Fruit fly (Drosophila melanogaster) whole organism, embryonic: ENCODE data around the gene Hand.
A peak's percentile ranks its signal among the peaks of the same experiment; 100 is the strongest.

Source experiments
- Antp ChIP-seq: fragments of 200-800 bp; sonication (Bioruptor generic); optimal IDR thresholded peaks from 3 replicates; lab custom pipeline; 2016; ENCODE audit warnings: missing biosample characterization, missing genetic modification characterization
- Blimp-1 ChIP-seq: fragments of 200-800 bp; sonication (Bioruptor generic); optimal IDR thresholded peaks from 3 replicates; lab custom pipeline; 2018; ENCODE audit warnings: missing biosample characterization, missing genetic modification characterization, mild to moderate bottlenecking, moderate library complexity, missing genetic modification reagents
- CG10565 ChIP-seq: fragments of 200-800 bp; sonication (Bioruptor generic); optimal IDR thresholded peaks from 3 replicates; lab custom pipeline; 2016; ENCODE audit warnings: missing biosample characterization, mild to moderate bottlenecking, missing genetic modification characterization
- CG11696 ChIP-seq: fragments of 200-800 bp; sonication (Bioruptor generic); IDR thresholded peaks from 2 replicates; pipeline ENCODE4 v1.3.6; 2022; ENCODE audit warnings: missing biosample characterization, missing genetic modification characterization
- CG12104 ChIP-seq: fragments of 200-800 bp; sonication (Bioruptor generic); optimal IDR thresholded peaks from 3 replicates; lab custom pipeline; 2016; ENCODE audit warnings: missing biosample characterization, missing genetic modification characterization
- CG12659 ChIP-seq: fragments of 200-800 bp; sonication (Bioruptor generic); optimal IDR thresholded peaks from 3 replicates; lab custom pipeline; 2017; ENCODE audit warnings: mild to moderate bottlenecking, missing biosample characterization, missing genetic modification reagents, missing genetic modification characterization
- CG13894 ChIP-seq: fragments of 200-800 bp; sonication (Bioruptor generic); optimal IDR thresholded peaks from 3 replicates; lab custom pipeline; 2018; ENCODE audit warnings: missing biosample characterization, mild to moderate bottlenecking, missing genetic modification characterization, moderate library complexity
- CG14710 ChIP-seq: fragments of 200-800 bp; sonication (Bioruptor generic); optimal IDR thresholded peaks from 3 replicates; lab custom pipeline; 2019; ENCODE audit warnings: missing biosample characterization, mild to moderate bottlenecking, missing genetic modification characterization, moderate library complexity
- CG1602 ChIP-seq: fragments of 200-800 bp; sonication (Bioruptor generic); optimal IDR thresholded peaks from 3 replicates; lab custom pipeline; 2016; ENCODE audit warnings: missing biosample characterization, missing genetic modification characterization
- CG16779 ChIP-seq: fragments of 200-800 bp; sonication (Bioruptor generic); IDR thresholded peaks from 2 replicates; pipeline ENCODE4 v1.3.6; 2022; ENCODE audit warnings: missing biosample characterization, missing genetic modification characterization
- CG17361 ChIP-seq: fragments of 200-800 bp; sonication (Bioruptor generic); IDR thresholded peaks from 3 replicates; pipeline ENCODE4 v1.3.6; 2022; ENCODE audit warnings: missing biosample characterization, missing genetic modification characterization
- CG17912 ChIP-seq: fragments of 200-800 bp; sonication (Bioruptor generic); optimal IDR thresholded peaks from 2 replicates; lab custom pipeline; 2018; ENCODE audit warnings: missing biosample characterization, mild to moderate bottlenecking, missing genetic modification characterization
- CG1832 ChIP-seq: fragments of 200-800 bp; sonication (Bioruptor generic); optimal IDR thresholded peaks from 2 replicates; lab custom pipeline; 2017; ENCODE audit warnings: missing biosample characterization, mild to moderate bottlenecking, missing genetic modification characterization, inconsistent platforms
- CG30403 ChIP-seq: fragments of 200-800 bp; sonication (Bioruptor generic); optimal IDR thresholded peaks from 3 replicates; lab custom pipeline; 2016; ENCODE audit warnings: missing biosample characterization, missing genetic modification characterization
- CG4730 ChIP-seq: fragments of 200-800 bp; sonication (Bioruptor generic); IDR thresholded peaks from 2 replicates; pipeline ENCODE4 v1.3.6; 2022; ENCODE audit warnings: missing biosample characterization, missing genetic modification characterization
- CG4854 ChIP-seq: fragments of 200-800 bp; sonication (Bioruptor generic); optimal IDR thresholded peaks from 2 replicates; lab custom pipeline; 2016; ENCODE audit warnings: missing biosample characterization, missing genetic modification characterization, inconsistent platforms
- CG6175 ChIP-seq: fragments of 200-800 bp; sonication (Bioruptor generic); IDR thresholded peaks from 3 replicates; pipeline ENCODE4 v1.3.6; 2022; ENCODE audit warnings: missing biosample characterization, missing genetic modification characterization
- CG6654 ChIP-seq: fragments of 200-800 bp; sonication (Bioruptor generic); optimal IDR thresholded peaks from 2 replicates; lab custom pipeline; 2017; ENCODE audit warnings: missing biosample characterization, mild to moderate bottlenecking, missing genetic modification characterization
- CG8290 ChIP-seq, 3 experiments: fragments of 200-800 bp; sonication (Bioruptor generic); optimal IDR thresholded peaks; 2 replicates each; lab custom pipeline; 2016 to 2019; ENCODE audit warnings: missing biosample characterization in 3 of 3, missing genetic modification characterization in 3 of 3, mild to moderate bottlenecking in 2 of 3, moderate library complexity in 1 of 3
- CG8944 ChIP-seq: fragments of 200-800 bp; sonication (Bioruptor generic); optimal IDR thresholded peaks from 3 replicates; lab custom pipeline; 2016; ENCODE audit warnings: missing biosample characterization, missing genetic modification characterization
- CG9437 ChIP-seq: fragments of 200-800 bp; sonication (Bioruptor generic); optimal IDR thresholded peaks from 2 replicates; lab custom pipeline; 2018; ENCODE audit warnings: missing biosample characterization, mild to moderate bottlenecking, missing genetic modification characterization
- CG9817 ChIP-seq: fragments of 200-800 bp; sonication (Bioruptor generic); optimal IDR thresholded peaks from 2 replicates; lab custom pipeline; 2018; ENCODE audit warnings: missing biosample characterization, mild to moderate bottlenecking, missing genetic modification characterization, moderate library complexity
- CG9876 ChIP-seq: fragments of 200-800 bp; sonication (Bioruptor generic); optimal IDR thresholded peaks from 2 replicates; lab custom pipeline; 2016; ENCODE audit warnings: missing biosample characterization, missing genetic modification characterization
- Camta ChIP-seq: fragments of 200-800 bp; sonication (Bioruptor generic); optimal IDR thresholded peaks from 2 replicates; lab custom pipeline; 2016; ENCODE audit warnings: missing biosample characterization, missing genetic modification characterization
- Elba2 ChIP-seq: fragments of 200-800 bp; sonication (Bioruptor generic); optimal IDR thresholded peaks from 3 replicates; lab custom pipeline; 2016; ENCODE audit warnings: missing biosample characterization, missing genetic modification characterization
- HmgD ChIP-seq: fragments of 200-800 bp; sonication (Bioruptor generic); optimal IDR thresholded peaks from 3 replicates; lab custom pipeline; 2016; ENCODE audit warnings: missing biosample characterization, missing genetic modification characterization
- Hsf ChIP-seq: fragments of 200-800 bp; sonication (Bioruptor generic); optimal IDR thresholded peaks from 3 replicates; lab custom pipeline; 2016; ENCODE audit warnings: missing biosample characterization, missing genetic modification characterization
- NC2β ChIP-seq: fragments of 200-800 bp; sonication (Bioruptor generic); optimal IDR thresholded peaks from 2 replicates; lab custom pipeline; 2016; ENCODE audit warnings: missing biosample characterization, missing genetic modification characterization
- NFAT ChIP-seq: fragments of 200-800 bp; sonication (Bioruptor generic); IDR thresholded peaks from 2 replicates; pipeline ENCODE4 v1.3.6; 2022; ENCODE audit warnings: missing biosample characterization, missing genetic modification characterization
- Six4 ChIP-seq: fragments of 200-800 bp; sonication (Bioruptor generic); optimal IDR thresholded peaks from 2 replicates; lab custom pipeline; 2016; ENCODE audit warnings: missing biosample characterization, missing genetic modification characterization
- Sry-β ChIP-seq: fragments of 200-800 bp; sonication (Bioruptor generic); optimal IDR thresholded peaks from 2 replicates; lab custom pipeline; 2018; ENCODE audit warnings: missing biosample characterization, mild to moderate bottlenecking, missing genetic modification characterization, moderate library complexity
- abd-A ChIP-seq: fragments of 200-800 bp; sonication (Bioruptor generic); optimal IDR thresholded peaks from 3 replicates; lab custom pipeline; 2019; ENCODE audit warnings: missing biosample characterization, mild to moderate bottlenecking, missing genetic modification characterization, moderate library complexity
- ato ChIP-seq: fragments of 200-800 bp; sonication (Bioruptor generic); IDR thresholded peaks from 2 replicates; pipeline ENCODE4 v1.3.6; 2022; ENCODE audit warnings: missing biosample characterization, missing genetic modification characterization; ENCODE audit not compliant: partially characterized antibody
- bbx ChIP-seq: fragments of 200-800 bp; sonication (Bioruptor generic); IDR thresholded peaks from 2 replicates; pipeline ENCODE4 v1.3.6; 2022; ENCODE audit warnings: missing biosample characterization, missing genetic modification characterization; ENCODE audit not compliant: partially characterized antibody
- croc ChIP-seq: fragments of 200-800 bp; sonication (Bioruptor generic); conservative IDR thresholded peaks from 3 replicates; pipeline ENCODE4 v1.3.6; 2022; ENCODE audit warnings: missing biosample characterization, missing genetic modification characterization
- crp ChIP-seq, 2 experiments: fragments of 200-800 bp; sonication (Bioruptor generic); optimal IDR thresholded peaks; 2 replicates in 1 of 2; 3 replicates in 1 of 2; lab custom pipeline; 2017; ENCODE audit warnings: missing biosample characterization in 2 of 2, missing genetic modification characterization in 2 of 2, mild to moderate bottlenecking in 1 of 2, moderate library complexity in 1 of 2
- cwo ChIP-seq: fragments of 200-800 bp; sonication (Bioruptor generic); optimal IDR thresholded peaks from 3 replicates; lab custom pipeline; 2017; ENCODE audit warnings: missing biosample characterization, missing genetic modification characterization, mild to moderate bottlenecking, moderate library complexity, missing genetic modification reagents
- dimm ChIP-seq: fragments of 200-800 bp; sonication (Bioruptor generic); IDR thresholded peaks from 2 replicates; pipeline ENCODE4 v1.3.6; 2022; ENCODE audit warnings: missing biosample characterization, missing genetic modification characterization
- dmrt99B ChIP-seq: fragments of 200-800 bp; sonication (Bioruptor generic); optimal IDR thresholded peaks from 2 replicates; lab custom pipeline; 2018; ENCODE audit warnings: missing biosample characterization, mild to moderate bottlenecking, missing genetic modification characterization, moderate library complexity
- eve ChIP-seq, 2 experiments: fragments of >200 bp; optimal IDR thresholded peaks; 2 replicates each; lab custom pipeline; 2017; ENCODE audit warnings: missing biosample characterization in 2 of 2, missing genetic modification characterization in 2 of 2
- exex ChIP-seq: fragments of 200-800 bp; sonication (Bioruptor generic); optimal IDR thresholded peaks from 4 replicates; lab custom pipeline; 2018; ENCODE audit warnings: missing biosample characterization, mild to moderate bottlenecking, missing genetic modification characterization, moderate library complexity
- klu ChIP-seq: fragments of 200-800 bp; sonication (Bioruptor generic); IDR thresholded peaks from 2 replicates; pipeline ENCODE4 v1.3.6; 2022; ENCODE audit warnings: missing biosample characterization, missing genetic modification characterization
- lola ChIP-seq, 3 experiments: fragments of >200 bp in 2 of 3; fragments of 200-800 bp in 1 of 3; sonication (Bioruptor generic) in 1 of 3; optimal IDR thresholded peaks; 2 replicates each; lab custom pipeline; 2017 to 2019; ENCODE audit warnings: missing biosample characterization in 3 of 3, missing genetic modification characterization in 3 of 3, mild to moderate bottlenecking in 1 of 3, moderate library complexity in 1 of 3
- luna ChIP-seq: fragments of 200-800 bp; sonication (Bioruptor generic); optimal IDR thresholded peaks from 2 replicates; lab custom pipeline; 2016; ENCODE audit warnings: missing biosample characterization, missing genetic modification characterization
- nmo ChIP-seq: fragments of 200-800 bp; sonication (Bioruptor generic); optimal IDR thresholded peaks from 2 replicates; lab custom pipeline; 2018; ENCODE audit warnings: missing biosample characterization, mild to moderate bottlenecking, missing genetic modification characterization, moderate library complexity
- sd ChIP-seq: fragments of 200-800 bp; sonication (Bioruptor generic); optimal IDR thresholded peaks from 3 replicates; lab custom pipeline; 2018; ENCODE audit warnings: missing biosample characterization, mild to moderate bottlenecking, missing genetic modification characterization, moderate library complexity
- sr ChIP-seq: fragments of 200-800 bp; sonication (Bioruptor generic); IDR thresholded peaks from 3 replicates; pipeline ENCODE4 v1.3.6; 2022; ENCODE audit warnings: missing biosample characterization, missing genetic modification characterization
- stc ChIP-seq: fragments of 200-800 bp; sonication (Bioruptor generic); IDR thresholded peaks from 2 replicates; pipeline ENCODE4 v1.3.6; 2022; ENCODE audit warnings: missing biosample characterization, missing genetic modification characterization
- sug ChIP-seq: fragments of 200-800 bp; optimal IDR thresholded peaks from 2 replicates; lab custom pipeline; 2019; ENCODE audit warnings: missing biosample characterization, mild to moderate bottlenecking, missing genetic modification characterization, moderate library complexity

The Hand gene

DNA sequence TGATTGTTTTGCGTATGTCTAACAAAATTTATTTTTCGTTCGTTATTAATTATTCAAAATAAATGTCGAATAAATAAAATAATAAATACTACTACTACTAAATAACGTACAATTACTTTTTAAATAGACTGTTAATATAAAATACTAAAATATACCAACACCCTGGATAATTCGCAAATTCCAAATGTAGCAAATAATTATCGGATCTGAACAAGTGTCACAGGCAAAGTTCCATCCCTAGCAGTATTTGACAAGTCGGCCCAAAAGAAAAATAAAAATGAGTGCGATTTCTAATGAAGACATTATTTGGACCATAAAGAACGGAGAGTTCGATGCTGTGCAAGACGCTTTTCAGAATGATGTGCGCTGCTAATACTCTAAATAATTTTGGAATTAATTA is 46.2 kb upstream of the Hand start, which contains the start of gene CG31715 (continued):
- TF ChIP-seq lola (GFP tag; optimal IDR thresholded peaks at IDR 0.05; lab: Kevin White, UChicago) (no peak), luna (no peak), CG9817 (no peak), Hsf (GFP tag; lab: Kevin White, UChicago) (no peak), CG9437 (GFP tag; lab: Kevin White, UChicago) (no peak), CG4730 (GFP tag; lab: Robert Waterston, UW) (no peak), CG30403 (GFP tag; lab: Kevin White, UChicago) (peak; percentile 16), HmgD (GFP tag; lab: Kevin White, UChicago) (no peak), sr (GFP tag; lab: Robert Waterston, UW) (no peak), NC2β (GFP tag; lab: Kevin White, UChicago) (no peak), CG16779 (GFP tag; lab: Robert Waterston, UW) (no peak), CG6175 (GFP tag; lab: Robert Waterston, UW) (no peak), ato (GFP tag; lab: Robert Waterston, UW) (no peak), Sry-β (GFP tag; lab: Kevin White, UChicago) (no peak), Camta (no peak), sd (peak; percentile 87), CG9876 (GFP tag; lab: Kevin White, UChicago) (no peak), klu (GFP tag; lab: Robert Waterston, UW) (no peak), CG17361 (GFP tag; lab: Robert Waterston, UW) (no peak), NFAT (GFP tag; lab: Robert Waterston, UW) (no peak), CG13894 (peak; percentile 27), sug (tag; lab: Kevin White, UChicago) (peak; percentile 15), dimm (GFP tag; lab: Robert Waterston, UW) (no peak), crp (GFP tag; optimal IDR thresholded peaks at IDR 0.05; lab: Kevin White, UChicago) (peak in 1 of 2 experiments; percentile 56), CG17912 (no peak), CG12104 (GFP tag; lab: Kevin White, UChicago) (no peak), bbx (no peak), CG4854 (no peak), dmrt99B (tag; lab: Kevin White, UChicago) (no peak), CG1602 (no peak), abd-A (tag; lab: Kevin White, UChicago) (no peak), nmo (GFP tag; lab: Kevin White, UChicago) (no peak), Six4 (GFP tag; lab: Kevin White, UChicago) (no peak), CG14710 (tag; lab: Kevin White, UChicago) (peak; percentile 23), CG10565 (GFP tag; lab: Kevin White, UChicago) (no peak), CG6654 (GFP tag; lab: Kevin White, UChicago) (no peak), Antp (GFP tag; lab: Kevin White, UChicago) (no peak), CG12659 (GFP tag; lab: Kevin White, UChicago) (peak; percentile 23)

DNA sequence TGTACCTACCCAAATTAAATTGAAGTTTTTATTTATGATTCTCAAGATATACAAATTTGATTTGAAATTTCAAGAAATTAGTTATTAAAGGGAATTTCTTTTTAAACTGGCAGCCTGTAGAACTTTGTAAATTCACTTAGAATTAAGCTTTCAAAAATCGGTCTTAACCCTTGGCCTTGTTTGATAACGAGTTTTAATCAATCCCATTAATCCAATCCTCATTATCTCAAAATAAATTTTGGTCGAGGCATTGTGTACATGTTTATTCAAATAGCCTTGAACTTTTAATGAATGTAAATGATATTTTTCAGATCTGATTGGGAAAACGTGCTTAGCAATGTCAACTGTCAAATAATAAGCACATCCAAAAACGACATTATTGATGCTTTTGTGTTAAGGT is 44.7 kb upstream of the Hand start:
- TF ChIP-seq Elba2 (GFP tag; lab: Kevin White, UChicago) (no peak), eve (GFP tag; optimal IDR thresholded peaks at IDR 0.05; lab: Kevin White, UChicago) (peak in 1 of 2 experiments; percentile 24), exex (tag; lab: Kevin White, UChicago) (peak; percentile 6), CG30403 (GFP tag; lab: Kevin White, UChicago) (no peak), CG1832 (GFP tag; lab: Kevin White, UChicago) (no peak), cwo (GFP tag; lab: Kevin White, UChicago) (peak; percentile 14), stc (GFP tag; lab: Robert Waterston, UW) (no peak), CG8944 (GFP tag; lab: Kevin White, UChicago) (no peak), CG8290 (GFP tag; optimal IDR thresholded peaks at IDR 0.05; lab: Kevin White, UChicago) (no peak), CG8290 (tag; optimal IDR thresholded peaks at IDR 0.05; lab: Kevin White, UChicago) (no peak), croc (no peak), NFAT (GFP tag; lab: Robert Waterston, UW) (no peak), Blimp-1 (no peak), CG11696 (no peak)
- TF ChIP-seq, all 482 proteins: peak for 3
